Worm (Caenorhabditis elegans): ENCODE data around the gene ced-4.

The ced-4 gene

DNA sequence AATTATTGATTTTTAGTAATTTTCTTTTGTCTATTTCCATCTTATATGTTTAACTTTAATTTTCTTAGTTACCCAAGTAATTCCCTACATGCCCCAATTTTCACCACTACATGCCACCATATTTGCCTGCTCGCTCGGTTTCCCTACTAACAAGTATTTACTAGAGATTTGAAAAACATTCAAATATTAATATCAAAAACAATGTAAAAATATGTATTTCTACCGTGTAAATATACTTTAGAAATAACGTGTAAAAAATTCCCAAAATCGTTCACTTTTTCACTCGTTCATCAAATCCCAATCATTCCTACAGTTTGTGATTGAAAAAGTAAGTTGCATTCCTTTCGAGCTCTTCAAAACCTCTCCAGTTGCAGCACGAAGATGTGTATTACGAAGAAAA, 25.5 kb upstream of the ced-4 start, which contains the start of gene F26A1.3:
Gene F26A1.3, plus strand, starts transcription at position 301 of the 400 bp plus-strand sequence.
- no peak for TF ChIP-seq ceh-31 (tag; optimal IDR thresholded peaks at IDR 0.05)
- no peak for TF ChIP-seq ceh-2 (tag; optimal IDR thresholded peaks at IDR 0.05)
- no peak for TF ChIP-seq ceh-30 (tag; optimal IDR thresholded peaks at IDR 0.05)
- no peak for TF ChIP-seq sox-4 (tag; optimal IDR thresholded peaks at IDR 0.05)
- TF ChIP-seq rnt-1 (tag; optimal IDR thresholded peaks at IDR 0.05), result no peak
- no peak for TF ChIP-seq ref-2 (tag; optimal IDR thresholded peaks at IDR 0.05)
- no peak for TF ChIP-seq fax-1 (tag; optimal IDR thresholded peaks at IDR 0.05)
- no peak for TF ChIP-seq zip-5 (tag; optimal IDR thresholded peaks at IDR 0.05)
- TF ChIP-seq che-1 (tag; optimal IDR thresholded peaks at IDR 0.05), result no peak
- no peak for TF ChIP-seq Y22D7AL.16 (tag; optimal IDR thresholded peaks at IDR 0.05)
- TF ChIP-seq unc-86 (tag; optimal IDR thresholded peaks at IDR 0.05), result no peak
- TF ChIP-seq pat-9 (tag; optimal IDR thresholded peaks at IDR 0.05), result no peak
- no peak for TF ChIP-seq C08G9.2 (tag; optimal IDR thresholded peaks at IDR 0.05)
- no peak for TF ChIP-seq mec-3 (tag; optimal IDR thresholded peaks at IDR 0.05; ENCODE audit: borderline replicate concordance)

DNA sequence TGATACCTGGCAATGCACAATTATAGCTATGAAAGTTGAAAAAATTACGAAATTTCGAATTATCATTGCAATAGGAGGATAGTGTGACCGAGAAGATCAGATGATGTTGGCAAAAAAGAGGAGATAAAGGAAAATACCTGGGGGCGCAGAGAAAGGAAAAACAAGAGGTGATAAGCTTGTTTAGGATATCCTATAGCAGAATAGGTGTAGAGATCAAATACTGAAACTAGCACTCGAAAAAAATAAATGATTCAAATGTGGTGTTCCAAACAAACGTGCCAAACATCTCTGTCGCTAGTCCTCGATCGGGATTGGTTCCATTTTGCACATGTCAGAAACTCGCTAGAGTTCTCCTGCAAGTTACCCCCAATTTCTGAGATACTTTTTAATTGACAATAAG, 22.7 kb upstream of the ced-4 start, which contains the start of gene F26A1.9:
Gene F26A1.9, minus strand, starts transcription at position 101 of the 400 bp plus-strand sequence.
- TF ChIP-seq pha-2 (tag; optimal IDR thresholded peaks at IDR 0.05), result no peak
- no peak for TF ChIP-seq mec-3 (tag; optimal IDR thresholded peaks at IDR 0.05; ENCODE audit: borderline replicate concordance)
- TF ChIP-seq sdc-2 (tag; optimal IDR thresholded peaks at IDR 0.05), result no peak

DNA sequence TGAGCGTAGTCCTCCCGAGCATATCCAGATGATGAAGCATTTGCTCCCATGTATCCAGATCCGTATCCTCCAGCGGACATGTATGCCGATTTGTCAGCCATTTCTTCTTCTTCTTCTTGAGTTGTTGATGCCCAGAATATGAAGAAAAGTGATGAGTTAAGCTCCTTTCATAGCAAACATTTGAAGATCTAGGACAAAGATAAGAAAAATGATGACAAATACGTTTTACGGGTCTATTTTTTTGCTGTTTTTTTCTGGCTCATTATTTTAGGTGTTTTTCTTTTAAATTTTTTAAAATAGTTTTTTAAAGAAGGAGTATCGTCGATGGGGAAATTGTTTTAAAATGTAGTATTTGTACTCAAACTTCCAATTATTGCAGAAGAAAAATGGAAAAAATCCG, 21.9 kb upstream of the ced-4 start, which contains the start of gene nspd-9:
Gene nspd-9, minus strand, starts transcription at position 101 of the 400 bp plus-strand sequence.
- TF ChIP-seq dmd-4 (tag; optimal IDR thresholded peaks at IDR 0.05; ENCODE audit: borderline replicate concordance), result no peak
- TF ChIP-seq ref-2 (tag; optimal IDR thresholded peaks at IDR 0.05), result no peak
- no peak for TF ChIP-seq pros-1 (tag; optimal IDR thresholded peaks at IDR 0.05)
- no peak for TF ChIP-seq fkh-10 (GFP tag; optimal IDR thresholded peaks at IDR 0.05)
- no peak for TF ChIP-seq ceh-19 (GFP tag; optimal IDR thresholded peaks at IDR 0.05)
- TF ChIP-seq ets-4 (tag; optimal IDR thresholded peaks at IDR 0.05), result no peak
- TF ChIP-seq ceh-18 (tag; optimal IDR thresholded peaks at IDR 0.05), result no peak
- TF ChIP-seq rnt-1 (tag; optimal IDR thresholded peaks at IDR 0.05), result no peak
- TF ChIP-seq ceh-2 (tag; optimal IDR thresholded peaks at IDR 0.05), result no peak
- no peak for TF ChIP-seq pha-2 (tag; optimal IDR thresholded peaks at IDR 0.05)
- no peak for TF ChIP-seq madf-2 (tag; optimal IDR thresholded peaks at IDR 0.05)
- TF ChIP-seq npax-4 (tag; optimal IDR thresholded peaks at IDR 0.05), result no peak
- TF ChIP-seq fax-1 (tag; optimal IDR thresholded peaks at IDR 0.05), result no peak
- TF ChIP-seq odd-2 (tag; optimal IDR thresholded peaks at IDR 0.05), result no peak
- no peak for TF ChIP-seq ttx-3 (tag; optimal IDR thresholded peaks at IDR 0.05)
- no peak for TF ChIP-seq ceh-31 (tag; optimal IDR thresholded peaks at IDR 0.05)
- no peak for TF ChIP-seq pag-3 (tag; optimal IDR thresholded peaks at IDR 0.05; ENCODE audit: borderline replicate concordance)
- no peak for TF ChIP-seq lin-11 (tag; optimal IDR thresholded peaks at IDR 0.05)
- TF ChIP-seq nhr-11 (tag; optimal IDR thresholded peaks at IDR 0.05), result no peak

DNA sequence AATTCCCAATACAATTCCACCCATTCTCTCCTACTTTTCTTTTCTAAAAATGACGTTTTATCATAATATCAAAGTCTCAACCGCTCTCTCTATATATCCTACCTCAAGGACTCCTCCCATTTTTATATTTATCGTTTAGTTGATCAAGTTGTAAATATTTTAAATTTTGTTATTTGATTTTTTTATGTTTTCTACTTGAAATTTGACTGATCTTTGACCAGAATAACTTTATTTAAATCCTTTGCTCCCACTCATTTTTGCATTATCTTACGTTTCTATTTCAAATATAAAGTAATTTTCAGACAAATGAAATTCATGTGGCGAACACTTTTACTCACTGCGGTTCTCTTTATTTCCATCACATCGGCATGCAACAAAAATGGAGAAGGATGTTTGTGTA, 14.7 kb upstream of the ced-4 start, which contains the start of the genes acbp-7 and F26A1.19:
Gene acbp-7, plus strand, starts transcription at position 301 of the 400 bp plus-strand sequence.
Gene F26A1.19, plus strand, starts transcription at position 303 of the 400 bp plus-strand sequence.
- TF ChIP-seq hlh-8 (tag; optimal IDR thresholded peaks at IDR 0.05) (no peak), ceh-30 (tag; optimal IDR thresholded peaks at IDR 0.05) (no peak), nhr-232 (tag; optimal IDR thresholded peaks at IDR 0.05) (no peak), pag-3 (tag; optimal IDR thresholded peaks at IDR 0.05; ENCODE audit: borderline replicate concordance) (no peak), lim-6 (tag; optimal IDR thresholded peaks at IDR 0.05) (no peak), zip-5 (tag; optimal IDR thresholded peaks at IDR 0.05) (no peak), ceh-9 (tag; optimal IDR thresholded peaks at IDR 0.05) (no peak), fkh-10 (GFP tag; optimal IDR thresholded peaks at IDR 0.05) (no peak), sdc-2 (tag; optimal IDR thresholded peaks at IDR 0.05) (no peak), ceh-31 (tag; optimal IDR thresholded peaks at IDR 0.05) (no peak), sox-2 (GFP tag; IDR thresholded peaks at IDR 0.05) (no peak), nfya-1 (tag; optimal IDR thresholded peaks at IDR 0.05) (no peak), madf-2 (tag; optimal IDR thresholded peaks at IDR 0.05) (no peak), unc-86 (tag; optimal IDR thresholded peaks at IDR 0.05) (no peak), ceh-45 (GFP tag; IDR thresholded peaks at IDR 0.05) (no peak), ztf-16 (tag; optimal IDR thresholded peaks at IDR 0.05) (no peak), lin-11 (tag; optimal IDR thresholded peaks at IDR 0.05) (no peak)

All from whole organism, late embryonic.